Fruit fly (Drosophila melanogaster) whole organism, embryonic: Measurements from ENCODE around the gene Ir67a.

Experiments used
- Antp ChIP-seq: fragments of 200-800 bp; sonication (Bioruptor generic); optimal IDR thresholded peaks from 3 replicates; lab custom pipeline; 2016; ENCODE audit warnings: missing biosample characterization, missing genetic modification characterization
- Atf3 ChIP-seq: fragments of 200-800 bp; sonication (Bioruptor generic); optimal IDR thresholded peaks from 3 replicates; lab custom pipeline; 2016; ENCODE audit warnings: missing biosample characterization, missing genetic modification characterization
- CG10543 ChIP-seq: fragments of 200-800 bp; sonication (Bioruptor generic); optimal IDR thresholded peaks from 3 replicates; lab custom pipeline; 2017; ENCODE audit warnings: missing biosample characterization, mild to moderate bottlenecking, missing genetic modification characterization, moderate library complexity
- CG11085 ChIP-seq: fragments of 200-800 bp; sonication (Bioruptor generic); IDR thresholded peaks from 2 replicates; pipeline ENCODE4 v1.3.6; 2022; ENCODE audit warnings: missing biosample characterization, missing genetic modification characterization
- CG11247 ChIP-seq: fragments of 200-800 bp; sonication (Bioruptor generic); IDR thresholded peaks from 2 replicates; pipeline ENCODE4 v1.3.6; 2022; ENCODE audit warnings: missing biosample characterization, missing genetic modification characterization
- CG12299 ChIP-seq: fragments of 200-800 bp; sonication (Bioruptor generic); optimal IDR thresholded peaks from 2 replicates; lab custom pipeline; 2018; ENCODE audit warnings: missing biosample characterization, mild to moderate bottlenecking, missing genetic modification characterization
- CG12769 ChIP-seq: fragments of 200-800 bp; sonication (Bioruptor generic); optimal IDR thresholded peaks from 2 replicates; lab custom pipeline; 2019; ENCODE audit warnings: missing biosample characterization, mild to moderate bottlenecking, missing genetic modification characterization, moderate library complexity
- CG13287 ChIP-seq: fragments of 200-800 bp; sonication (Bioruptor generic); IDR thresholded peaks from 2 replicates; pipeline ENCODE4 v1.3.6; 2022; ENCODE audit warnings: missing biosample characterization, missing genetic modification characterization; ENCODE audit not compliant: partially characterized antibody
- CG14710 ChIP-seq: fragments of 200-800 bp; sonication (Bioruptor generic); optimal IDR thresholded peaks from 3 replicates; lab custom pipeline; 2019; ENCODE audit warnings: missing biosample characterization, mild to moderate bottlenecking, missing genetic modification characterization, moderate library complexity
- CG1529 ChIP-seq: fragments of 200-800 bp; sonication (Bioruptor generic); optimal IDR thresholded peaks from 3 replicates; lab custom pipeline; 2018; ENCODE audit warnings: missing biosample characterization, missing genetic modification characterization
- CG1602 ChIP-seq: fragments of 200-800 bp; sonication (Bioruptor generic); optimal IDR thresholded peaks from 3 replicates; lab custom pipeline; 2016; ENCODE audit warnings: missing biosample characterization, missing genetic modification characterization
- CG16813 ChIP-seq: fragments of 200-800 bp; sonication (Bioruptor generic); IDR thresholded peaks from 3 replicates; pipeline ENCODE4 v1.3.6; 2022; ENCODE audit warnings: missing biosample characterization, missing genetic modification characterization; ENCODE audit not compliant: partially characterized antibody
- CG17186 ChIP-seq: fragments of 200-800 bp; sonication (Bioruptor generic); optimal IDR thresholded peaks from 3 replicates; lab custom pipeline; 2017; ENCODE audit warnings: missing biosample characterization, missing genetic modification reagents, missing genetic modification characterization
- CG1792 ChIP-seq: fragments of 200-800 bp; sonication (Bioruptor generic); optimal IDR thresholded peaks from 2 replicates; lab custom pipeline; 2016; ENCODE audit warnings: missing biosample characterization, missing genetic modification characterization
- CG18764 ChIP-seq: fragments of 200-800 bp; sonication (Bioruptor generic); optimal IDR thresholded peaks from 3 replicates; lab custom pipeline; 2016; ENCODE audit warnings: missing biosample characterization, missing genetic modification characterization
- CG2202 ChIP-seq: fragments of 200-800 bp; sonication (Bioruptor generic); optimal IDR thresholded peaks from 2 replicates; lab custom pipeline; 2018; ENCODE audit warnings: missing biosample characterization, mild to moderate bottlenecking, missing genetic modification characterization
- CG30020 ChIP-seq: fragments of 200-800 bp; optimal IDR thresholded peaks from 2 replicates; lab custom pipeline; 2019; ENCODE audit warnings: missing biosample characterization, mild to moderate bottlenecking, missing genetic modification characterization, moderate library complexity
- CG34422 ChIP-seq: fragments of 200-800 bp; sonication (Bioruptor generic); IDR thresholded peaks from 3 replicates; pipeline ENCODE4 v1.3.6; 2022; ENCODE audit warnings: missing biosample characterization, missing genetic modification characterization
- CG4328 ChIP-seq: fragments of 200-800 bp; sonication (Bioruptor generic); optimal IDR thresholded peaks from 3 replicates; lab custom pipeline; 2017; ENCODE audit warnings: missing biosample characterization, missing genetic modification reagents, missing genetic modification characterization
- CG4730 ChIP-seq: fragments of 200-800 bp; sonication (Bioruptor generic); IDR thresholded peaks from 2 replicates; pipeline ENCODE4 v1.3.6; 2022; ENCODE audit warnings: missing biosample characterization, missing genetic modification characterization
- CG6175 ChIP-seq: fragments of 200-800 bp; sonication (Bioruptor generic); IDR thresholded peaks from 3 replicates; pipeline ENCODE4 v1.3.6; 2022; ENCODE audit warnings: missing biosample characterization, missing genetic modification characterization
- CG6813 ChIP-seq: fragments of 200-800 bp; sonication (Bioruptor generic); optimal IDR thresholded peaks from 2 replicates; lab custom pipeline; 2017; ENCODE audit warnings: missing biosample characterization, missing genetic modification characterization, mild to moderate bottlenecking, moderate library complexity, missing genetic modification reagents
- CG7372 ChIP-seq: fragments of 200-800 bp; sonication (Bioruptor generic); IDR thresholded peaks from 2 replicates; pipeline ENCODE4 v1.3.6; 2022; ENCODE audit warnings: missing biosample characterization, missing genetic modification characterization
- CG7839 ChIP-seq: fragments of 200-800 bp; sonication (Bioruptor generic); optimal IDR thresholded peaks from 3 replicates; lab custom pipeline; 2018; ENCODE audit warnings: missing biosample characterization, mild to moderate bottlenecking, missing genetic modification characterization, moderate library complexity
- CG8478 ChIP-seq: fragments of >200 bp; optimal IDR thresholded peaks from 2 replicates; lab custom pipeline; 2018
- CG9727 ChIP-seq: fragments of 200-800 bp; sonication (Bioruptor generic); optimal IDR thresholded peaks from 3 replicates; lab custom pipeline; 2017; ENCODE audit warnings: missing biosample characterization, mild to moderate bottlenecking, missing genetic modification characterization
- Dll ChIP-seq: fragments of 200-800 bp; sonication (Bioruptor generic); IDR thresholded peaks from 4 replicates; pipeline ENCODE4 v1.3.6; 2022; ENCODE audit warnings: missing biosample characterization, missing genetic modification characterization; ENCODE audit not compliant: partially characterized antibody
- Dp ChIP-seq: fragments of 200-800 bp; sonication (Bioruptor generic); optimal IDR thresholded peaks from 2 replicates; lab custom pipeline; 2018; ENCODE audit warnings: missing biosample characterization, mild to moderate bottlenecking, missing genetic modification characterization, moderate library complexity
- Drgx ChIP-seq: fragments of 200-800 bp; sonication (Bioruptor generic); IDR thresholded peaks from 2 replicates; pipeline ENCODE4 v1.3.6; 2022; ENCODE audit warnings: missing biosample characterization, missing genetic modification characterization
- HLH54F ChIP-seq: fragments of 200-800 bp; sonication (Bioruptor generic); optimal IDR thresholded peaks from 3 replicates; lab custom pipeline; 2016; ENCODE audit warnings: missing biosample characterization, missing genetic modification characterization
- Hand ChIP-seq: fragments of 200-800 bp; sonication (Bioruptor generic); optimal IDR thresholded peaks from 2 replicates; lab custom pipeline; 2017; ENCODE audit warnings: mild to moderate bottlenecking, missing biosample characterization, missing genetic modification reagents, missing genetic modification characterization
- Hey ChIP-seq: fragments of 200-800 bp; sonication (Bioruptor generic); optimal IDR thresholded peaks from 3 replicates; lab custom pipeline; 2018; ENCODE audit warnings: missing biosample characterization, mild to moderate bottlenecking, missing genetic modification characterization
- Hr39 ChIP-seq: fragments of >200 bp; optimal IDR thresholded peaks from 2 replicates; lab custom pipeline; 2017
- Lpt ChIP-seq: fragments of >200 bp; optimal IDR thresholded peaks from 2 replicates; lab custom pipeline; 2018; ENCODE audit warnings: missing biosample characterization, missing genetic modification characterization
- Med ChIP-seq: fragments of 200-800 bp; sonication (Bioruptor generic); peaks from one replicate; lab custom pipeline; 2016; ENCODE audit warnings: missing biosample characterization, missing genetic modification characterization, mild to moderate bottlenecking, inconsistent platforms, moderate library complexity
- Opbp ChIP-seq: fragments of 200-800 bp; sonication (Bioruptor generic); IDR thresholded peaks from 3 replicates; pipeline ENCODE4 v1.3.6; 2022; ENCODE audit warnings: missing biosample characterization, missing genetic modification characterization; ENCODE audit not compliant: partially characterized antibody
- Rfx ChIP-seq: fragments of 200-800 bp; sonication (Bioruptor generic); IDR thresholded peaks from 2 replicates; pipeline ENCODE4 v1.3.6; 2022; ENCODE audit warnings: missing biosample characterization, missing genetic modification characterization
- Sox102F ChIP-seq: fragments of 200-800 bp; sonication (Bioruptor generic); optimal IDR thresholded peaks from 2 replicates; lab custom pipeline; 2018; ENCODE audit warnings: missing biosample characterization, mild to moderate bottlenecking, missing genetic modification characterization, moderate library complexity
- abd-A ChIP-seq: fragments of 200-800 bp; sonication (Bioruptor generic); optimal IDR thresholded peaks from 3 replicates; lab custom pipeline; 2019; ENCODE audit warnings: missing biosample characterization, mild to moderate bottlenecking, missing genetic modification characterization, moderate library complexity
- aop ChIP-seq: fragments of 200-800 bp; sonication (Bioruptor generic); IDR thresholded peaks from 2 replicates; pipeline ENCODE4 v1.3.6; 2022; ENCODE audit warnings: missing biosample characterization, missing genetic modification characterization
- ara ChIP-seq: fragments of 200-800 bp; sonication (Bioruptor generic); IDR thresholded peaks from 2 replicates; pipeline ENCODE4 v1.3.6; 2022; ENCODE audit warnings: missing biosample characterization, missing genetic modification characterization
- bsh ChIP-seq, 2 experiments: fragments of 200-800 bp; sonication (Bioruptor generic); optimal IDR thresholded peaks; 2 replicates each; lab custom pipeline; 2017 to 2018; ENCODE audit warnings: mild to moderate bottlenecking in 2 of 2, missing biosample characterization in 2 of 2, missing genetic modification characterization in 2 of 2, moderate library complexity in 1 of 2
- caup ChIP-seq: fragments of 200-800 bp; sonication (Bioruptor generic); optimal IDR thresholded peaks from 3 replicates; lab custom pipeline; 2017; ENCODE audit warnings: missing biosample characterization, mild to moderate bottlenecking, missing genetic modification characterization, moderate library complexity; ENCODE audit not compliant: severe bottlenecking
- cg ChIP-seq: fragments of 200-800 bp; sonication (Bioruptor generic); optimal IDR thresholded peaks from 3 replicates; lab custom pipeline; 2019; ENCODE audit warnings: missing biosample characterization, mild to moderate bottlenecking, missing genetic modification characterization, moderate library complexity
- cwo ChIP-seq: fragments of 200-800 bp; sonication (Bioruptor generic); optimal IDR thresholded peaks from 3 replicates; lab custom pipeline; 2017; ENCODE audit warnings: missing biosample characterization, missing genetic modification characterization, mild to moderate bottlenecking, moderate library complexity, missing genetic modification reagents
- dan ChIP-seq: fragments of 200-800 bp; sonication (Bioruptor generic); IDR thresholded peaks from 2 replicates; pipeline ENCODE4 v1.3.6; 2022; ENCODE audit warnings: missing biosample characterization, missing genetic modification characterization
- esg ChIP-seq: fragments of 200-800 bp; sonication (Bioruptor generic); conservative IDR thresholded peaks from 2 replicates; pipeline ENCODE4 v1.3.6; 2022; ENCODE audit warnings: missing biosample characterization, missing genetic modification characterization
- gem ChIP-seq: fragments of 200-800 bp; sonication (Bioruptor generic); optimal IDR thresholded peaks from 2 replicates; lab custom pipeline; 2019; ENCODE audit warnings: missing biosample characterization, mild to moderate bottlenecking, missing genetic modification characterization, moderate library complexity
- pros ChIP-seq: fragments of 200-800 bp; sonication (Bioruptor generic); optimal IDR thresholded peaks from 3 replicates; lab custom pipeline; 2019; ENCODE audit warnings: missing biosample characterization, mild to moderate bottlenecking, missing genetic modification characterization, moderate library complexity
- repo ChIP-seq: fragments of 200-800 bp; sonication (Bioruptor generic); optimal IDR thresholded peaks from 2 replicates; lab custom pipeline; 2016; ENCODE audit warnings: missing biosample characterization, missing genetic modification characterization
- slou ChIP-seq: fragments of 200-800 bp; sonication (Bioruptor generic); optimal IDR thresholded peaks from 3 replicates; lab custom pipeline; 2016; ENCODE audit warnings: missing biosample characterization, missing genetic modification characterization
- sob ChIP-seq: fragments of 200-800 bp; sonication (Bioruptor generic); IDR thresholded peaks from 2 replicates; pipeline ENCODE4 v1.3.6; 2022; ENCODE audit warnings: missing biosample characterization, missing genetic modification characterization
- stwl ChIP-seq: fragments of 200-800 bp; sonication (Bioruptor generic); optimal IDR thresholded peaks from 3 replicates; lab custom pipeline; 2018; ENCODE audit warnings: missing biosample characterization, mild to moderate bottlenecking, missing genetic modification characterization, moderate library complexity
- tin ChIP-seq: fragments of 200-800 bp; sonication (Bioruptor generic); optimal IDR thresholded peaks from 3 replicates; lab custom pipeline; 2016; ENCODE audit warnings: missing biosample characterization, missing genetic modification characterization
- vvl ChIP-seq: fragments of 200-800 bp; sonication (Bioruptor generic); IDR thresholded peaks from 2 replicates; pipeline ENCODE4 v1.3.6; 2022; ENCODE audit warnings: missing biosample characterization, missing genetic modification characterization

Gene Ir67a

DNA sequence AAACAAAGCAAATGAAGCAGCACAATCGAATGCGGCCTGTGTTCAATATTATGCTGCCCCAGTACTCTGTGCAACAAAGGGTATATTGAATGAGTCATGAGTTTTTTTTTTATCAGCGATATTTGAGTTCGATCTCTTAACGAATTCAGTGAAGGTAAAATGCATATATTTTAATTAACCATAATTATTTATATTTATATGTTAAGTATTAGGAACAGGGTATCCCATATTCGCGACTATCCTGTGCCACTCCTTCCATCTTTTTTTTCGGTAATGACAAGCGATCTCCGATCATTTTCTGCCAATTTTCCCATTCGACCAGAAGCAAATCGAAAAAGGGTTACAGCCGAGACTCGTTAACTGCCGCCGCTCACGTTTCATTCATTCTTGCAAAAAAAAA is 15.2 kb upstream of the Ir67a start (continued):
- no peak for TF ChIP-seq Opbp
- TF ChIP-seq Dp (GFP tag; lab: Kevin White, UChicago), result no peak
- no peak for TF ChIP-seq CG7839 (tag; lab: Kevin White, UChicago)
- TF ChIP-seq repo (GFP tag; lab: Kevin White, UChicago), result no peak
- no peak for TF ChIP-seq CG1529
- no peak for TF ChIP-seq CG11247 (GFP tag; lab: Robert Waterston, UW)
- no peak for TF ChIP-seq Hr39
- TF ChIP-seq CG4730 (GFP tag; lab: Robert Waterston, UW), result no peak
- TF ChIP-seq HLH54F (GFP tag; lab: Kevin White, UChicago), result no peak
- 0 out of 2 replicates have a peak, but pooled peaks have one; percentile 12 for TF ChIP-seq esg (GFP tag; lab: Robert Waterston, UW)
- no peak for TF ChIP-seq CG2202 (tag; lab: Kevin White, UChicago)
- TF ChIP-seq pros (GFP tag; lab: Kevin White, UChicago), result no peak
- TF ChIP-seq ara, result no peak
- TF ChIP-seq CG9727 (GFP tag; lab: Kevin White, UChicago), result no peak
- TF ChIP-seq CG1602 (GFP tag; lab: Kevin White, UChicago), result no peak
- TF ChIP-seq Antp, result no peak
- no peak for TF ChIP-seq CG13287 (GFP tag; lab: Robert Waterston, UW)
- no peak for TF ChIP-seq CG11085 (GFP tag; lab: Robert Waterston, UW)
- TF ChIP-seq stwl (tag; lab: Kevin White, UChicago), result no peak
- TF ChIP-seq CG4328, result no peak
- TF ChIP-seq caup, result no peak
- peak; percentile 35 for TF ChIP-seq Sox102F
- TF ChIP-seq CG16813, result no peak
- TF ChIP-seq sob, result no peak
- TF ChIP-seq Dll (GFP tag; lab: Robert Waterston, UW), result no peak
- no peak for TF ChIP-seq CG14710 (tag; lab: Kevin White, UChicago)
- TF ChIP-seq gem, result peak; percentile 7
- TF ChIP-seq CG6813 (GFP tag; lab: Kevin White, UChicago), result no peak
- TF ChIP-seq cg (GFP tag; lab: Kevin White, UChicago), result no peak
- no peak for TF ChIP-seq CG1792 (GFP tag; lab: Kevin White, UChicago)
- no peak for TF ChIP-seq CG12299
- TF ChIP-seq Hey (tag; lab: Kevin White, UChicago), result no peak
- TF ChIP-seq Lpt (GFP tag; lab: Kevin White, UChicago), result no peak
- TF ChIP-seq vvl (GFP tag; lab: Robert Waterston, UW), result peak; percentile 33; the same call in 1 of the 2 replicates
- no peak for TF ChIP-seq CG17186
- TF ChIP-seq CG30020, result no peak
- TF ChIP-seq Drgx (GFP tag; lab: Robert Waterston, UW), result peak; percentile 9; the same call in 1 of the 2 replicates
- no peak for TF ChIP-seq slou (GFP tag; lab: Kevin White, UChicago)
- TF ChIP-seq CG34422, result no peak
- TF ChIP-seq, all 482 proteins: peak for 16

DNA sequence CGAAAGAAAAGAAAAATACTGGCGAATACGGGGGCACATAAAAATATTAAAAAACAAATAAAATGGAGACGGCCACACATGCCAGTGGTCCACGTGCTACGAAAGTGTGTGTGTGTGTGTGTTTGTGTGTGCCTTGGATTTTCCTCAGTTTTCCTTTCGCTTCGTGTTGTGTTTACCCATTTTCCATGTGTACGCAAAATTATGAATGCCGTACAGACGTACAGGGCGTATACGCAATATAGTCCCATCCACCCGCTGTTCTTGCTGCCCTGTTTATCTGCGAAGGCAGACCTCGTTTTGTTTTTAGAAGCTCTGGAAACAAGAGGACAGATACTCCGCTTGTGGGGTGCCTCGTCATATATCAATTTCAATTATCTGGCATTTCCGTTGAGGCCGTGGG is 12.9 kb upstream of the Ir67a start:
- TF ChIP-seq Hand, result no peak
- no peak for TF ChIP-seq bsh (GFP tag; optimal IDR thresholded peaks at IDR 0.05; lab: Kevin White, UChicago)
- TF ChIP-seq Med (GFP tag; lab: Kevin White, UChicago), result peak; percentile 76
- no peak for TF ChIP-seq aop (GFP tag; lab: Robert Waterston, UW)
- no peak for TF ChIP-seq CG6175 (GFP tag; lab: Robert Waterston, UW)
- TF ChIP-seq CG10543, result peak; percentile 50
- TF ChIP-seq tin (GFP tag; lab: Kevin White, UChicago), result no peak
- TF ChIP-seq CG7372 (GFP tag; lab: Robert Waterston, UW), result peak; percentile 30; the same call in 1 of the 2 replicates
- no peak for TF ChIP-seq CG8478 (lab: Kevin White, UChicago)
- peak; percentile 84 for TF ChIP-seq CG12769 (tag; lab: Kevin White, UChicago)
- no peak for TF ChIP-seq CG18764
- no peak for TF ChIP-seq Atf3 (GFP tag; lab: Kevin White, UChicago)
- TF ChIP-seq Rfx (GFP tag; lab: Robert Waterston, UW), result 0 out of 2 replicates have a peak, but pooled peaks have one; percentile 26
- no peak for TF ChIP-seq dan
- TF ChIP-seq abd-A (tag; lab: Kevin White, UChicago), result peak; percentile 20
- TF ChIP-seq cwo (GFP tag; lab: Kevin White, UChicago), result peak; percentile 58
